Worm (Caenorhabditis elegans): ENCODE measurements around the gene Y43F8B.2.

Gene Y43F8B.2

DNA sequence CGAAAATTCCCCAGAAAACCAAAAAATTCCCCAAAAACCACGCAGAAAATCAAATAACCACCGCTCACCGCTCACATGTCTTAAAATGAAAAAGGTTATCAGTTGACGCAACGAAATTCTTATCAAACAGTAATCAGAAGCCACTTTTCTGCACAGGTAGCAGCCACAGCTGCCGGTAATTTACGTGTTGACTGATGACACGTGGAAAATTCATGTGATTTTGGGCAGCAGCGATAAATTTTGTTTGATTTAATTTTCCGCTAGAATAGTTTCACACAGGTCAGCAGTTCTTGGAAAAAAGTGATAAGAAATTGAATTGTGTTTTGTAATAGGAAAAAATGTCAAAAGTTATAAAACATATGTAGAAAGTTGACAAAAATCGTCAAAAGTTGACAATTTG is 5.3 kb downstream of the Y43F8B.2 start (continued):
- no peak for TF ChIP-seq D1046.2 (GFP tag; IDR thresholded peaks at IDR 0.05)
- TF ChIP-seq nhr-41 (GFP tag; IDR thresholded peaks at IDR 0.05), result peak; percentile 75; the same call in 1 of the 2 replicates
- TF ChIP-seq fos-1 (tag; optimal IDR thresholded peaks at IDR 0.05), result no peak
- no peak for TF ChIP-seq R02D3.7 (tag; optimal IDR thresholded peaks at IDR 0.05)
- peak; percentile 98 for TF ChIP-seq hlh-11 (tag; optimal IDR thresholded peaks at IDR 0.05)
- TF ChIP-seq daf-12 (tag; optimal IDR thresholded peaks at IDR 0.05), result no peak
- TF ChIP-seq F26F4.8 (GFP tag; conservative IDR thresholded peaks at IDR 0.05), result no peak
- TF ChIP-seq hmg-1.1 (GFP tag; IDR thresholded peaks at IDR 0.05), result no peak
- no peak for TF ChIP-seq ceh-82 (tag; optimal IDR thresholded peaks at IDR 0.05)
- TF ChIP-seq sdz-12 (GFP tag; optimal IDR thresholded peaks at IDR 0.05), result no peak
- no peak for TF ChIP-seq snpc-1.2 (GFP tag; IDR thresholded peaks at IDR 0.05)
- peak in 1 of 2 experiments; percentile 59 for TF ChIP-seq daf-16 (GFP tag; optimal IDR thresholded peaks at IDR 0.05)
- peak; percentile 98 for TF ChIP-seq daf-16 (tag; optimal IDR thresholded peaks at IDR 0.05)
- TF ChIP-seq pha-4 (GFP tag; IDR thresholded peaks at IDR 0.05), result peak; percentile 66
- peak; percentile 6 for TF ChIP-seq pha-4 (tag; optimal IDR thresholded peaks at IDR 0.05)
- peak; percentile 16; the same call in 1 of the 2 replicates for TF ChIP-seq T26A8.4 (GFP tag; IDR thresholded peaks at IDR 0.05)
- TF ChIP-seq ceh-28 (tag; optimal IDR thresholded peaks at IDR 0.05), result no peak
- TF ChIP-seq ztf-7 (tag; optimal IDR thresholded peaks at IDR 0.05), result no peak
- peak; percentile 97 for TF ChIP-seq tra-1 (GFP tag; IDR thresholded peaks at IDR 0.05)
- TF ChIP-seq F37D6.2 (tag; optimal IDR thresholded peaks at IDR 0.05), result no peak
- no peak for TF ChIP-seq dpl-1 (GFP tag; optimal IDR thresholded peaks at IDR 0.05)
- TF ChIP-seq mes-2 (tag; optimal IDR thresholded peaks at IDR 0.05; ENCODE audit: poor library complexity, severe bottlenecking), result no peak
- no peak for TF ChIP-seq dmd-9 (GFP tag; IDR thresholded peaks at IDR 0.05)
- no peak for TF ChIP-seq lin-29 (GFP tag; IDR thresholded peaks at IDR 0.05)
- TF ChIP-seq ZK337.2 (GFP tag; IDR thresholded peaks at IDR 0.05), result no peak
- no peak for TF ChIP-seq spr-3 (GFP tag; optimal IDR thresholded peaks at IDR 0.05)
- no peak for TF ChIP-seq tag-97 (GFP tag; IDR thresholded peaks at IDR 0.05)
- TF ChIP-seq dmd-8 (GFP tag; IDR thresholded peaks at IDR 0.05), result no peak
- 0 out of 2 replicates have a peak, but pooled peaks have one; percentile 12 for TF ChIP-seq lin-38 (GFP tag; IDR thresholded peaks at IDR 0.05)
- 0 out of 2 replicates have a peak, but pooled peaks have one; percentile 14 for TF ChIP-seq zfp-3 (GFP tag; conservative IDR thresholded peaks at IDR 0.05)
- no peak for TF ChIP-seq snpc-4 (tag; optimal IDR thresholded peaks at IDR 0.05)
- no peak for TF ChIP-seq vab-7 (GFP tag; IDR thresholded peaks at IDR 0.05)
- no peak for TF ChIP-seq unc-39 (tag; optimal IDR thresholded peaks at IDR 0.05)
- no peak for TF ChIP-seq ceh-44 (GFP tag; IDR thresholded peaks at IDR 0.05)
- no peak for TF ChIP-seq lin-13 (GFP tag; optimal IDR thresholded peaks at IDR 0.05)
- TF ChIP-seq lim-7 (GFP tag; IDR thresholded peaks at IDR 0.05), result no peak
- TF ChIP-seq rbr-2 (tag; optimal IDR thresholded peaks at IDR 0.05), result no peak
- TF ChIP-seq nhr-25 (tag; optimal IDR thresholded peaks at IDR 0.05; ENCODE audit: borderline replicate concordance, insufficient read depth), result no peak
- TF ChIP-seq unc-130 (GFP tag; optimal IDR thresholded peaks at IDR 0.05), result no peak
- TF ChIP-seq daf-8 (GFP tag; IDR thresholded peaks at IDR 0.05), result no peak
- TF ChIP-seq nhr-76 (tag; optimal IDR thresholded peaks at IDR 0.05), result no peak
- TF ChIP-seq fkh-10 (GFP tag; optimal IDR thresholded peaks at IDR 0.05), result no peak
- no peak for TF ChIP-seq ceh-62 (tag; optimal IDR thresholded peaks at IDR 0.05)
- no peak for TF ChIP-seq F44E2.7 (GFP tag; IDR thresholded peaks at IDR 0.05)
- peak; percentile 97 for TF ChIP-seq pqm-1 (tag; optimal IDR thresholded peaks at IDR 0.05)
- TF ChIP-seq aha-1 (tag), result no peak
- TF ChIP-seq F10B5.3 (tag; optimal IDR thresholded peaks at IDR 0.05), result no peak
- peak in 1 of 2 experiments; percentile 17 for TF ChIP-seq hif-1 (tag; optimal IDR thresholded peaks at IDR 0.05)
- no peak for TF ChIP-seq aly-2 (tag; optimal IDR thresholded peaks at IDR 0.05)
- 0 out of 2 replicates have a peak, but pooled peaks have one; percentile 34 for TF ChIP-seq Y75B8A.6 (GFP tag; IDR thresholded peaks at IDR 0.05)
- no peak for TF ChIP-seq zip-2 (tag; optimal IDR thresholded peaks at IDR 0.05)
- no peak for TF ChIP-seq spr-1 (tag; optimal IDR thresholded peaks at IDR 0.05)
- no peak for TF ChIP-seq nhr-111 (GFP tag; optimal IDR thresholded peaks at IDR 0.05)
